Worm (Caenorhabditis elegans) whole organism, mixed stage, embryonic: ENCODE data around the gene T24H10.1.

Experiments used
- blmp-1 ChIP-seq: fragments of 150-350 bp; optimal IDR thresholded peaks from 2 replicates; lab custom pipeline; 2014; ENCODE audit warnings: missing biosample characterization, missing genetic modification characterization
- lsy-2 ChIP-seq: fragments of 150-350 bp; optimal IDR thresholded peaks from 2 replicates; lab custom pipeline; 2014; ENCODE audit warnings: missing biosample characterization, missing genetic modification characterization
- nhr-237 ChIP-seq: fragments of 150-350 bp; optimal IDR thresholded peaks from 2 replicates; lab custom pipeline; 2014; ENCODE audit warnings: missing biosample characterization, missing genetic modification characterization
- nhr-76 ChIP-seq: sonication (generic microtip); optimal IDR thresholded peaks from 2 replicates; lab custom pipeline; 2017; ENCODE audit warnings: missing biosample characterization, missing genetic modification characterization
- pha-4 ChIP-seq: fragments of 150-350 bp; optimal IDR thresholded peaks from 2 replicates; lab custom pipeline; 2018; ENCODE audit warnings: missing biosample characterization, missing genetic modification reagents, missing genetic modification characterization
- sptf-1 ChIP-seq: sonication (generic microtip); optimal IDR thresholded peaks from 2 replicates; lab custom pipeline; 2017; ENCODE audit warnings: mild to moderate bottlenecking, missing genetic modification characterization, moderate library complexity, missing compliant biosample characterization
- unc-39 ChIP-seq: fragments of 150-350 bp; optimal IDR thresholded peaks from 2 replicates; lab custom pipeline; 2014; ENCODE audit warnings: missing biosample characterization, missing genetic modification characterization
- ztf-11 ChIP-seq: fragments of 150-350 bp; optimal IDR thresholded peaks from 2 replicates; lab custom pipeline; 2014; ENCODE audit warnings: missing biosample characterization, missing genetic modification characterization

DNA sequence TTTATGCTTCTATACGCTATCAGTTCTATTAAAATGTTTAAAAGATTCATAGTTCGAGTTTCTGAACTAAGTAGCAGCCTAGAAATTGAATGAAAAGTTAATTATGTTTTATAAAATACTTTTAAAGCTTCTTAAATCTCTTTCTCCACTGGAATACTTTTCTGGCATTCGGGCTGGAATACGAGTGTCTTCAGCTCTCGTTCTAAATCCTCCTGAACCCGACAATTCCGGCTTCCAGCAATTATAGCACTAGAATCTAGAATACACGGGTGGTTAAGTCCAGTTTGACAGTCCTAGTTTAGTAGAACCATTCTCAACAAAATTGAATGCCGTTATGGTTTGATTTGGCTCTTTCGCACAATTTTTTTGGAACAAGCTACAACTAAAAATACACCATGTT lies 33.2 kb downstream of the T24H10.1 start:
- TF ChIP-seq nhr-76 (tag; lab: Kevin White, UChicago) = no peak
- TF ChIP-seq nhr-237 (tag; lab: Kevin White, UChicago) = no peak
- TF ChIP-seq ztf-11 (tag; lab: Kevin White, UChicago) = no peak
- TF ChIP-seq unc-39 (tag; lab: Kevin White, UChicago) = no peak
- no peak for TF ChIP-seq pha-4 (tag; lab: Kevin White, UChicago)
- TF ChIP-seq lsy-2 (tag; lab: Kevin White, UChicago) = no peak
- TF ChIP-seq sptf-1 (tag; lab: Kevin White, UChicago) = no peak
- no peak for TF ChIP-seq blmp-1 (tag; lab: Kevin White, UChicago)
